Fruit fly (Drosophila melanogaster) whole organism: ENCODE measurements around the gene CG44158.

ENCODE experiments used
- CG8478 ChIP-seq: fragments of >200 bp; optimal IDR thresholded peaks from 2 replicates; lab custom pipeline; 2018; ENCODE audit warnings: inconsistent platforms
- Dll ChIP-seq: fragments of >200 bp; optimal IDR thresholded peaks from 2 replicates; lab custom pipeline; 2017
- psq ChIP-seq: fragments of >200 bp; optimal IDR thresholded peaks from 2 replicates; lab custom pipeline; 2017

- TF ChIP-seq CG8478 (lab: Kevin White, UChicago) (no peak), psq (lab: Kevin White, UChicago) (no peak), Dll (lab: Kevin White, UChicago) (no peak)
Observed at dm6 chr3R:18223434-18223833, 14.9 kb downstream of the CG44158 start, which contains the start of the genes mTerf5 and Non3.
